Fruit fly (Drosophila melanogaster) whole organism, pupa: ENCODE data around the gene CG32483.

ENCODE experiments used
- CG10348 ChIP-seq: fragments of 200-800 bp; sonication (Bioruptor generic); IDR thresholded peaks from 2 replicates; pipeline ENCODE4 v1.3.6; 2022; ENCODE audit warnings: missing biosample characterization, missing genetic modification characterization
- CG12605 ChIP-seq: fragments of 200-800 bp; sonication (Bioruptor generic); IDR thresholded peaks from 2 replicates; pipeline ENCODE4 v1.3.6; 2022; ENCODE audit warnings: missing biosample characterization, missing genetic modification characterization
- CG14655 ChIP-seq: fragments of 200-800 bp; sonication (Bioruptor generic); optimal IDR thresholded peaks from 3 replicates; lab custom pipeline; 2017; ENCODE audit warnings: mild to moderate bottlenecking, missing biosample characterization, missing genetic modification reagents, missing genetic modification characterization
- CG15710 ChIP-seq: fragments of 200-800 bp; sonication (Bioruptor generic); optimal IDR thresholded peaks from 2 replicates; lab custom pipeline; 2018; ENCODE audit warnings: missing biosample characterization, mild to moderate bottlenecking, missing genetic modification characterization, moderate library complexity
- CG4496 ChIP-seq: fragments of 200-800 bp; sonication (Bioruptor generic); IDR thresholded peaks from 3 replicates; pipeline ENCODE4 v1.3.6; 2022; ENCODE audit warnings: missing biosample characterization, missing genetic modification characterization
- CG8159 ChIP-seq: fragments of 200-800 bp; sonication (Bioruptor generic); optimal IDR thresholded peaks from 3 replicates; lab custom pipeline; 2018; ENCODE audit warnings: missing biosample characterization, mild to moderate bottlenecking, missing genetic modification characterization, moderate library complexity
- CG8301 ChIP-seq: fragments of 200-800 bp; sonication (Bioruptor generic); optimal IDR thresholded peaks from 2 replicates; lab custom pipeline; 2018; ENCODE audit warnings: missing biosample characterization, mild to moderate bottlenecking, missing genetic modification characterization
- D1 ChIP-seq: fragments of 200-800 bp; sonication (Bioruptor generic); optimal IDR thresholded peaks from 2 replicates; lab custom pipeline; 2018; ENCODE audit warnings: missing biosample characterization, mild to moderate bottlenecking, missing genetic modification characterization, moderate library complexity
- Ets98B ChIP-seq: fragments of 200-800 bp; sonication (Bioruptor generic); IDR thresholded peaks from 2 replicates; pipeline ENCODE4 v1.3.6; 2022; ENCODE audit warnings: missing biosample characterization, missing genetic modification characterization
- Pif1A ChIP-seq: fragments of 200-800 bp; sonication (Bioruptor generic); optimal IDR thresholded peaks from 3 replicates; lab custom pipeline; 2016; ENCODE audit warnings: missing biosample characterization, missing genetic modification characterization
- Pif1B ChIP-seq: fragments of 200-800 bp; sonication (Bioruptor generic); optimal IDR thresholded peaks from 3 replicates; lab custom pipeline; 2016; ENCODE audit warnings: missing biosample characterization, missing genetic modification characterization
- Snoo ChIP-seq: fragments of 200-800 bp; sonication (Bioruptor generic); optimal IDR thresholded peaks from 3 replicates; lab custom pipeline; 2017; ENCODE audit warnings: missing biosample characterization, mild to moderate bottlenecking, missing genetic modification characterization, inconsistent platforms
- fd96Ca ChIP-seq: fragments of 200-800 bp; sonication (Bioruptor generic); IDR thresholded peaks from 3 replicates; pipeline ENCODE4 v1.3.6; 2022; ENCODE audit warnings: missing biosample characterization, missing genetic modification characterization
- rn ChIP-seq: fragments of 200-800 bp; sonication (Bioruptor generic); IDR thresholded peaks from 2 replicates; pipeline ENCODE4 v1.3.6; 2022; ENCODE audit warnings: missing biosample characterization, missing genetic modification characterization

- TF ChIP-seq CG8301 (tag; lab: Kevin White, UChicago) (peak; percentile 94), Snoo (tag; lab: Kevin White, UChicago) (peak; percentile 96), CG12605 (GFP tag; lab: Robert Waterston, UW) (peak; percentile 95), rn (GFP tag; lab: Robert Waterston, UW) (peak; percentile 93), CG10348 (GFP tag; lab: Robert Waterston, UW) (peak; percentile 75), Pif1A (GFP tag; lab: Kevin White, UChicago) (peak; percentile 95), CG14655 (peak; percentile 95), Ets98B (peak; percentile 94), CG4496 (GFP tag; lab: Robert Waterston, UW) (peak; percentile 95), fd96Ca (peak; percentile 92), D1 (peak; percentile 93), CG15710 (tag; lab: Kevin White, UChicago) (peak; percentile 98), Pif1B (GFP tag; lab: Kevin White, UChicago) (peak; percentile 95), CG8159 (tag; lab: Kevin White, UChicago) (peak; percentile 98)
These were observed 48.9 kb upstream of the CG32483 start for dm6 chr3L:738523-739356.
